Worm (Caenorhabditis elegans) whole organism, L4 larva: ENCODE data around the gene sdz-26.

Experiments
- daf-12 ChIP-seq: fragments of 150-350 bp; optimal IDR thresholded peaks from 2 replicates; lab custom pipeline; 2014; ENCODE audit warnings: missing biosample characterization, missing genetic modification reagents, missing genetic modification characterization
- lin-15B ChIP-seq: fragments of 150-350 bp; sonication (generic microtip); optimal IDR thresholded peaks from 3 replicates; lab custom pipeline; 2014; ENCODE audit warnings: missing biosample characterization, missing genetic modification characterization
- nhr-6 ChIP-seq: fragments of 150-350 bp; optimal IDR thresholded peaks from 2 replicates; lab custom pipeline; 2014; ENCODE audit warnings: missing biosample characterization, missing genetic modification characterization
- skn-1 ChIP-seq: fragments of 150-350 bp; optimal IDR thresholded peaks from 2 replicates; lab custom pipeline; 2014; ENCODE audit warnings: missing biosample characterization, missing genetic modification characterization
- snpc-4 ChIP-seq: fragments of 150-350 bp; optimal IDR thresholded peaks from 2 replicates; lab custom pipeline; 2014; ENCODE audit warnings: missing biosample characterization, missing genetic modification characterization
- unc-130 ChIP-seq: sonication (generic microtip); optimal IDR thresholded peaks from 2 replicates; lab custom pipeline; 2016; ENCODE audit warnings: missing genetic modification reagents, missing genetic modification characterization, missing compliant biosample characterization

ce11 chrII:14416988-14417387, 35.4 kb downstream of the sdz-26 start:
- TF ChIP-seq nhr-6 (tag; lab: Kevin White, UChicago): no peak
- TF ChIP-seq lin-15B (tag; lab: Kevin White, UChicago): no peak
- TF ChIP-seq snpc-4 (tag; lab: Kevin White, UChicago): no peak
- no peak for TF ChIP-seq daf-12 (tag; lab: Kevin White, UChicago)
- TF ChIP-seq skn-1: no peak
- no peak for TF ChIP-seq unc-130 (GFP tag; lab: Kevin White, UChicago)
